Fruit fly (Drosophila melanogaster) whole organism, pupa: ENCODE results near the gene AP-1-2beta.

Experiments used
- CG12605 ChIP-seq: fragments of 200-800 bp; sonication (Bioruptor generic); IDR thresholded peaks from 2 replicates; pipeline ENCODE4 v1.3.6; 2022; ENCODE audit warnings: missing biosample characterization, missing genetic modification characterization
- CG14655 ChIP-seq: fragments of 200-800 bp; sonication (Bioruptor generic); optimal IDR thresholded peaks from 3 replicates; lab custom pipeline; 2017; ENCODE audit warnings: mild to moderate bottlenecking, missing biosample characterization, missing genetic modification reagents, missing genetic modification characterization
- CG17806 ChIP-seq: fragments of 200-800 bp; sonication (Bioruptor generic); optimal IDR thresholded peaks from 2 replicates; lab custom pipeline; 2018; ENCODE audit warnings: missing biosample characterization, mild to moderate bottlenecking, missing genetic modification characterization, moderate library complexity
- CG9948 ChIP-seq: fragments of 200-800 bp; sonication (Bioruptor generic); optimal IDR thresholded peaks from 2 replicates; lab custom pipeline; 2018; ENCODE audit warnings: missing biosample characterization, mild to moderate bottlenecking, missing genetic modification characterization, moderate library complexity
- EcR ChIP-seq: fragments of 200-800 bp; sonication (Bioruptor generic); optimal IDR thresholded peaks from 3 replicates; lab custom pipeline; 2019; ENCODE audit warnings: missing biosample characterization, missing genetic modification characterization, mild to moderate bottlenecking, moderate library complexity, missing genetic modification reagents
- Ets98B ChIP-seq: fragments of 200-800 bp; sonication (Bioruptor generic); IDR thresholded peaks from 2 replicates; pipeline ENCODE4 v1.3.6; 2022; ENCODE audit warnings: missing biosample characterization, missing genetic modification characterization
- Pif1A ChIP-seq: fragments of 200-800 bp; sonication (Bioruptor generic); optimal IDR thresholded peaks from 3 replicates; lab custom pipeline; 2016; ENCODE audit warnings: missing biosample characterization, missing genetic modification characterization
- gl ChIP-seq: fragments of 200-800 bp; sonication (Bioruptor generic); optimal IDR thresholded peaks from 2 replicates; lab custom pipeline; 2018; ENCODE audit warnings: missing biosample characterization, mild to moderate bottlenecking, missing genetic modification characterization
- rn ChIP-seq: fragments of 200-800 bp; sonication (Bioruptor generic); IDR thresholded peaks from 2 replicates; pipeline ENCODE4 v1.3.6; 2022; ENCODE audit warnings: missing biosample characterization, missing genetic modification characterization

- TF ChIP-seq CG12605 (GFP tag; lab: Robert Waterston, UW) (no peak), Ets98B (GFP tag; lab: Robert Waterston, UW) (no peak), CG9948 (tag; lab: Kevin White, UChicago) (no peak), gl (tag; lab: Kevin White, UChicago) (no peak), CG14655 (no peak), CG17806 (tag; lab: Kevin White, UChicago) (no peak), rn (GFP tag; lab: Robert Waterston, UW) (no peak), Pif1A (GFP tag; lab: Kevin White, UChicago) (no peak), EcR (GFP tag; lab: Kevin White, UChicago) (no peak)
Observed at dm6 chrX:19783457-19783856, 52.7 kb downstream of the AP-1-2beta start, which contains the start of gene zld.
